Worm (Caenorhabditis elegans): ENCODE data around the gene F58B4.2.

The F58B4.2 gene

ce11 chrV:10894601-10895000 lies 23.7 kb downstream of the F58B4.2 start, which contains the start of the genes F32D8.14 and F32D8.5:
Gene F32D8.14 (minus strand): TSS chrV:10894788.
Gene F32D8.5 (plus strand): TSS chrV:10894800.
- TF ChIP-seq Y22D7AL.16 (tag; optimal IDR thresholded peaks at IDR 0.05) = no peak
- TF ChIP-seq tbx-2 (tag; optimal IDR thresholded peaks at IDR 0.05) = peak; percentile 80
- TF ChIP-seq ceh-45 (GFP tag; IDR thresholded peaks at IDR 0.05) = no peak
- TF ChIP-seq nhr-232 (tag; optimal IDR thresholded peaks at IDR 0.05) = no peak
- TF ChIP-seq ztf-16 (tag; optimal IDR thresholded peaks at IDR 0.05) = no peak
- TF ChIP-seq nhr-11 (tag; optimal IDR thresholded peaks at IDR 0.05) = no peak
- no peak for TF ChIP-seq ceh-18 (tag; optimal IDR thresholded peaks at IDR 0.05)
- peak; percentile 47 for TF ChIP-seq elt-2 (tag; optimal IDR thresholded peaks at IDR 0.05)
- TF ChIP-seq pha-4 (tag; optimal IDR thresholded peaks at IDR 0.05) = no peak
- TF ChIP-seq ama-1 (optimal IDR thresholded peaks at IDR 0.05) = no peak
- no peak for TF ChIP-seq ceh-48 (tag; optimal IDR thresholded peaks at IDR 0.05)
- peak; percentile 24 for TF ChIP-seq pros-1 (tag; optimal IDR thresholded peaks at IDR 0.05)
- TF ChIP-seq pag-3 (tag; optimal IDR thresholded peaks at IDR 0.05; ENCODE audit: borderline replicate concordance) = no peak
- no peak for TF ChIP-seq hlh-15 (tag; optimal IDR thresholded peaks at IDR 0.05)
- no peak for TF ChIP-seq lin-11 (tag; optimal IDR thresholded peaks at IDR 0.05)
- TF ChIP-seq zip-5 (tag; optimal IDR thresholded peaks at IDR 0.05) = peak; percentile 49
- TF ChIP-seq ref-2 (tag; optimal IDR thresholded peaks at IDR 0.05) = peak; percentile 74
- TF ChIP-seq ahr-1 (tag; optimal IDR thresholded peaks at IDR 0.05) = no peak
- TF ChIP-seq dve-1 (tag; optimal IDR thresholded peaks at IDR 0.05) = peak; percentile 40
- no peak for TF ChIP-seq ceh-19 (GFP tag; optimal IDR thresholded peaks at IDR 0.05)
- no peak for TF ChIP-seq odd-2 (tag; optimal IDR thresholded peaks at IDR 0.05)
- TF ChIP-seq ceh-6 (GFP tag; optimal IDR thresholded peaks at IDR 0.05) = no peak
- peak; percentile 16 for TF ChIP-seq unc-55 (GFP tag; optimal IDR thresholded peaks at IDR 0.05)
- TF ChIP-seq ceh-2 (tag; optimal IDR thresholded peaks at IDR 0.05) = peak; percentile 75
- TF ChIP-seq ttx-3 (tag; optimal IDR thresholded peaks at IDR 0.05) = no peak
- TF ChIP-seq elt-4 (tag; optimal IDR thresholded peaks at IDR 0.05) = no peak
- TF ChIP-seq mec-3 (tag; optimal IDR thresholded peaks at IDR 0.05; ENCODE audit: borderline replicate concordance) = no peak
- TF ChIP-seq F13H6.1 (tag; optimal IDR thresholded peaks at IDR 0.05) = no peak
- peak; percentile 66 for TF ChIP-seq hlh-8 (tag; optimal IDR thresholded peaks at IDR 0.05)
- TF ChIP-seq ceh-31 (tag; optimal IDR thresholded peaks at IDR 0.05) = peak; percentile 92
- no peak for TF ChIP-seq hlh-30 (tag; optimal IDR thresholded peaks at IDR 0.05; ENCODE audit: insufficient read depth)
- no peak for TF ChIP-seq madf-2 (tag; optimal IDR thresholded peaks at IDR 0.05)
- peak; percentile 45 for TF ChIP-seq rnt-1 (tag; optimal IDR thresholded peaks at IDR 0.05)
- no peak for TF ChIP-seq sdc-2 (tag; optimal IDR thresholded peaks at IDR 0.05)
- no peak for TF ChIP-seq C38D4.7 (GFP tag; optimal IDR thresholded peaks at IDR 0.05)
- no peak for TF ChIP-seq sox-4 (tag; optimal IDR thresholded peaks at IDR 0.05)
- TF ChIP-seq dmd-4 (tag; optimal IDR thresholded peaks at IDR 0.05; ENCODE audit: borderline replicate concordance) = no peak
- no peak for TF ChIP-seq ceh-24 (tag; optimal IDR thresholded peaks at IDR 0.05)
- no peak for TF ChIP-seq lim-6 (tag; optimal IDR thresholded peaks at IDR 0.05)
- no peak for TF ChIP-seq syd-9 (tag; optimal IDR thresholded peaks at IDR 0.05)
- no peak for TF ChIP-seq pqm-1 (tag; optimal IDR thresholded peaks at IDR 0.05)
- TF ChIP-seq sox-2 (GFP tag; IDR thresholded peaks at IDR 0.05) = no peak
- TF ChIP-seq pha-2 (tag; optimal IDR thresholded peaks at IDR 0.05) = no peak
- TF ChIP-seq ceh-30 (tag; optimal IDR thresholded peaks at IDR 0.05) = no peak
- TF ChIP-seq fax-1 (tag; optimal IDR thresholded peaks at IDR 0.05) = peak; percentile 52
- TF ChIP-seq gmeb-2 (tag; optimal IDR thresholded peaks at IDR 0.05) = no peak
- TF ChIP-seq ets-4 (tag; optimal IDR thresholded peaks at IDR 0.05) = peak; percentile 76
- peak; percentile 43 for TF ChIP-seq nfya-1 (tag; optimal IDR thresholded peaks at IDR 0.05)
- TF ChIP-seq ceh-14 (tag; optimal IDR thresholded peaks at IDR 0.05) = peak; percentile 59
- peak; percentile 0 for TF ChIP-seq fkh-6 (tag; optimal IDR thresholded peaks at IDR 0.05)
- TF ChIP-seq tbx-7 (tag; optimal IDR thresholded peaks at IDR 0.05) = peak; percentile 66
- no peak for TF ChIP-seq che-1 (tag; optimal IDR thresholded peaks at IDR 0.05)
- TF ChIP-seq npax-4 (tag; optimal IDR thresholded peaks at IDR 0.05) = no peak
- no peak for TF ChIP-seq unc-3 (GFP tag; conservative IDR thresholded peaks at IDR 0.05)
- no peak for TF ChIP-seq unc-3 (tag; optimal IDR thresholded peaks at IDR 0.05)
